Fruit fly (Drosophila melanogaster) whole organism, adult: ENCODE data around the gene Sf3b5.

Experiments used
- CG11617 ChIP-seq: fragments of 200-800 bp; sonication (Bioruptor generic); optimal IDR thresholded peaks from 2 replicates; lab custom pipeline; 2017; ENCODE audit warnings: mild to moderate bottlenecking, missing biosample characterization, missing genetic modification reagents, missing genetic modification characterization
- CG12768 ChIP-seq: fragments of 200-800 bp; sonication (Bioruptor generic); optimal IDR thresholded peaks from 2 replicates; lab custom pipeline; 2017; ENCODE audit warnings: missing biosample characterization, missing genetic modification characterization, mild to moderate bottlenecking, moderate library complexity, missing genetic modification reagents
- CG14711 ChIP-seq: fragments of 200-800 bp; sonication (Bioruptor generic); optimal IDR thresholded peaks from 2 replicates; lab custom pipeline; 2018; ENCODE audit warnings: missing biosample characterization, mild to moderate bottlenecking, missing genetic modification characterization, moderate library complexity
- CG5204 ChIP-seq: fragments of 200-800 bp; sonication (Bioruptor generic); optimal IDR thresholded peaks from 2 replicates; lab custom pipeline; 2016; ENCODE audit warnings: missing biosample characterization, missing genetic modification characterization
- CG7045 ChIP-seq: fragments of 200-800 bp; sonication (Bioruptor generic); optimal IDR thresholded peaks from 2 replicates; lab custom pipeline; 2017; ENCODE audit warnings: missing biosample characterization, mild to moderate bottlenecking, missing genetic modification characterization
- CG7101 ChIP-seq: fragments of 200-800 bp; sonication (Bioruptor generic); optimal IDR thresholded peaks from 2 replicates; lab custom pipeline; 2018; ENCODE audit warnings: missing biosample characterization, mild to moderate bottlenecking, missing genetic modification characterization, moderate library complexity
- Clk ChIP-seq: fragments of 200-800 bp; sonication (Bioruptor generic); optimal IDR thresholded peaks from 2 replicates; lab custom pipeline; 2017; ENCODE audit warnings: missing biosample characterization, missing genetic modification characterization
- Crg-1 ChIP-seq: fragments of 200-800 bp; sonication (Bioruptor generic); optimal IDR thresholded peaks from 2 replicates; lab custom pipeline; 2016; ENCODE audit warnings: missing biosample characterization, missing genetic modification characterization
- bab1 ChIP-seq: fragments of 200-800 bp; sonication (Bioruptor generic); optimal IDR thresholded peaks from 3 replicates; lab custom pipeline; 2019; ENCODE audit warnings: missing biosample characterization, mild to moderate bottlenecking, missing genetic modification characterization, moderate library complexity
- kay ChIP-seq: fragments of 200-800 bp; sonication (Bioruptor generic); peaks from one replicate; lab custom pipeline; 2016; ENCODE audit warnings: missing biosample characterization, missing genetic modification characterization, borderline replicate concordance
- ovo ChIP-seq: fragments of 200-800 bp; sonication (Bioruptor generic); optimal IDR thresholded peaks from 2 replicates; lab custom pipeline; 2016; ENCODE audit warnings: missing biosample characterization, missing genetic modification characterization
- pad ChIP-seq: fragments of 200-800 bp; sonication (Bioruptor generic); optimal IDR thresholded peaks from 3 replicates; lab custom pipeline; 2017; ENCODE audit warnings: missing biosample characterization, missing genetic modification characterization, mild to moderate bottlenecking, moderate library complexity, missing genetic modification reagents
- toe ChIP-seq: fragments of 200-800 bp; sonication (Bioruptor generic); optimal IDR thresholded peaks from 2 replicates; lab custom pipeline; 2016; ENCODE audit warnings: missing biosample characterization, missing genetic modification characterization

dm6 chr3R:9006129-9006528 is 9.0 kb downstream of the Sf3b5 start, which contains the start of the genes Prosbeta3 and Iru:
- TF ChIP-seq CG5204 (no peak), CG14711 (tag; lab: Kevin White, UChicago) (no peak), pad (GFP tag; lab: Kevin White, UChicago) (no peak), kay (GFP tag; lab: Kevin White, UChicago) (no peak), toe (GFP tag; lab: Kevin White, UChicago) (no peak), CG7045 (GFP tag; lab: Kevin White, UChicago) (no peak), ovo (GFP tag; lab: Kevin White, UChicago) (no peak), Clk (GFP tag; lab: Kevin White, UChicago) (no peak), Crg-1 (GFP tag; lab: Kevin White, UChicago) (no peak), CG7101 (tag; lab: Kevin White, UChicago) (no peak), CG11617 (GFP tag; lab: Kevin White, UChicago) (no peak), bab1 (no peak), CG12768 (no peak)
